Worm (Caenorhabditis elegans) whole organism, mixed stage, embryonic: ENCODE data around the gene end-3.

Experiments used
- M03D4.4 ChIP-seq: sonication (generic microtip); optimal IDR thresholded peaks from 2 replicates; lab custom pipeline; 2017; ENCODE audit warnings: mild to moderate bottlenecking, missing genetic modification characterization, missing compliant biosample characterization
- bed-3 ChIP-seq: fragments of 200-800 bp; sonication (Bioruptor generic); optimal IDR thresholded peaks from 3 replicates; lab custom pipeline; 2018; ENCODE audit warnings: mild to moderate bottlenecking, missing genetic modification characterization, moderate library complexity, missing compliant biosample characterization
- ceh-39 ChIP-seq: fragments of 150-350 bp; optimal IDR thresholded peaks from 2 replicates; lab custom pipeline; 2014; ENCODE audit warnings: missing biosample characterization, missing genetic modification characterization
- ceh-43 ChIP-seq: fragments of 200-800 bp; sonication (Bioruptor generic); optimal IDR thresholded peaks from 2 replicates; lab custom pipeline; 2018; ENCODE audit warnings: mild to moderate bottlenecking, missing genetic modification characterization, moderate library complexity, missing compliant biosample characterization
- ceh-83 ChIP-seq: fragments of 200-800 bp; sonication (Bioruptor generic); optimal IDR thresholded peaks from 2 replicates; lab custom pipeline; 2018; ENCODE audit warnings: mild to moderate bottlenecking, missing genetic modification characterization, missing compliant biosample characterization
- ces-1 ChIP-seq: fragments of 150-350 bp; optimal IDR thresholded peaks from 2 replicates; lab custom pipeline; 2014; ENCODE audit warnings: missing biosample characterization, missing genetic modification reagents, missing genetic modification characterization
- cnd-1 ChIP-seq: fragments of 200-800 bp; sonication (Bioruptor generic); optimal IDR thresholded peaks from 2 replicates; lab custom pipeline; 2018; ENCODE audit warnings: mild to moderate bottlenecking, missing genetic modification characterization, missing compliant biosample characterization
- drap-1 ChIP-seq: fragments of 200-800 bp; sonication (Bioruptor generic); optimal IDR thresholded peaks from 3 replicates; lab custom pipeline; 2018; ENCODE audit warnings: mild to moderate bottlenecking, missing genetic modification characterization, missing compliant biosample characterization
- elt-1 ChIP-seq: sonication (generic microtip); optimal IDR thresholded peaks from 2 replicates; lab custom pipeline; 2017; ENCODE audit warnings: missing genetic modification characterization, mild to moderate bottlenecking, missing compliant biosample characterization, antibody characterized with exemption, moderate library complexity, borderline replicate concordance; ENCODE audit not compliant: insufficient read depth
- elt-3 ChIP-seq: fragments of 150-350 bp; optimal IDR thresholded peaks from 2 replicates; lab custom pipeline; 2014; ENCODE audit warnings: missing biosample characterization, missing genetic modification characterization
- ham-2 ChIP-seq: fragments of 200-800 bp; sonication (Bioruptor generic); optimal IDR thresholded peaks from 2 replicates; lab custom pipeline; 2018; ENCODE audit warnings: mild to moderate bottlenecking, missing genetic modification characterization, missing compliant biosample characterization
- lin-13 ChIP-seq: fragments of 150-350 bp; optimal IDR thresholded peaks from 2 replicates; lab custom pipeline; 2014; ENCODE audit warnings: missing biosample characterization, missing genetic modification characterization
- lin-32 ChIP-seq: fragments of 200-800 bp; sonication (Bioruptor generic); optimal IDR thresholded peaks from 2 replicates; lab custom pipeline; 2018; ENCODE audit warnings: mild to moderate bottlenecking, missing genetic modification characterization, missing compliant biosample characterization
- lsy-2 ChIP-seq: fragments of 150-350 bp; optimal IDR thresholded peaks from 2 replicates; lab custom pipeline; 2014; ENCODE audit warnings: missing biosample characterization, missing genetic modification characterization
- mab-5 ChIP-seq: fragments of 150-350 bp; optimal IDR thresholded peaks from 2 replicates; lab custom pipeline; 2014; ENCODE audit warnings: missing biosample characterization, missing genetic modification characterization
- mls-2 ChIP-seq: sonication (generic microtip); optimal IDR thresholded peaks from 2 replicates; lab custom pipeline; 2016; ENCODE audit warnings: mild to moderate bottlenecking, missing genetic modification characterization, moderate library complexity, missing compliant biosample characterization
- nhr-12 ChIP-seq: fragments of 150-350 bp; optimal IDR thresholded peaks from 2 replicates; lab custom pipeline; 2014; ENCODE audit warnings: missing biosample characterization, missing genetic modification characterization
- nhr-2 ChIP-seq: fragments of 150-350 bp; optimal IDR thresholded peaks from 2 replicates; lab custom pipeline; 2014; ENCODE audit warnings: missing biosample characterization, missing genetic modification characterization
- nhr-237 ChIP-seq: fragments of 150-350 bp; optimal IDR thresholded peaks from 2 replicates; lab custom pipeline; 2014; ENCODE audit warnings: missing biosample characterization, missing genetic modification characterization
- nhr-28 ChIP-seq: fragments of 150-350 bp; optimal IDR thresholded peaks from 2 replicates; lab custom pipeline; 2014; ENCODE audit warnings: missing biosample characterization, missing genetic modification characterization
- pha-4 ChIP-seq: fragments of 150-350 bp; optimal IDR thresholded peaks from 2 replicates; lab custom pipeline; 2018; ENCODE audit warnings: missing biosample characterization, missing genetic modification reagents, missing genetic modification characterization
- sem-2 ChIP-seq: fragments of 200-800 bp; sonication (Bioruptor generic); optimal IDR thresholded peaks from 2 replicates; lab custom pipeline; 2018; ENCODE audit warnings: mild to moderate bottlenecking, missing genetic modification characterization, missing compliant biosample characterization
- snpc-4 ChIP-seq: fragments of 150-350 bp; optimal IDR thresholded peaks from 2 replicates; lab custom pipeline; 2014; ENCODE audit warnings: missing biosample characterization, missing genetic modification characterization
- sptf-1 ChIP-seq: sonication (generic microtip); optimal IDR thresholded peaks from 2 replicates; lab custom pipeline; 2017; ENCODE audit warnings: mild to moderate bottlenecking, missing genetic modification characterization, moderate library complexity, missing compliant biosample characterization
- tbx-8 ChIP-seq: fragments of 200-800 bp; sonication (Bioruptor generic); optimal IDR thresholded peaks from 2 replicates; lab custom pipeline; 2018; ENCODE audit warnings: mild to moderate bottlenecking, missing genetic modification characterization, moderate library complexity, missing compliant biosample characterization
- unc-120 ChIP-seq: sonication (generic microtip); optimal IDR thresholded peaks from 2 replicates; lab custom pipeline; 2017; ENCODE audit warnings: missing genetic modification characterization, missing compliant biosample characterization; ENCODE audit not compliant: poor library complexity, severe bottlenecking
- unc-39 ChIP-seq: fragments of 150-350 bp; optimal IDR thresholded peaks from 2 replicates; lab custom pipeline; 2014; ENCODE audit warnings: missing biosample characterization, missing genetic modification characterization
- zip-8 ChIP-seq: fragments of 150-350 bp; optimal IDR thresholded peaks from 2 replicates; lab custom pipeline; 2014; ENCODE audit warnings: missing biosample characterization, missing genetic modification characterization
- ztf-11 ChIP-seq: fragments of 150-350 bp; optimal IDR thresholded peaks from 2 replicates; lab custom pipeline; 2014; ENCODE audit warnings: missing biosample characterization, missing genetic modification characterization

The end-3 gene

ce11 chrV:14014395-14014794 is at the start of gene end-3:
end-3 (plus strand) TSS chrV:14014695.
- TF ChIP-seq elt-1 (tag; lab: Kevin White, UChicago) (no peak), bed-3 (no peak), mab-5 (tag; lab: Kevin White, UChicago) (no peak), ceh-43 (no peak), lin-13 (tag; lab: Kevin White, UChicago) (no peak), snpc-4 (tag; lab: Kevin White, UChicago) (no peak), lin-32 (GFP tag; lab: Kevin White, UChicago) (no peak), nhr-237 (no peak), cnd-1 (tag; lab: Kevin White, UChicago) (no peak), nhr-2 (tag; lab: Kevin White, UChicago) (no peak), nhr-12 (tag; lab: Kevin White, UChicago) (no peak), unc-39 (tag; lab: Kevin White, UChicago) (no peak), tbx-8 (GFP tag; lab: Kevin White, UChicago) (no peak), drap-1 (GFP tag; lab: Kevin White, UChicago) (no peak), elt-3 (tag; lab: Kevin White, UChicago) (no peak), lsy-2 (no peak), sptf-1 (no peak), mls-2 (tag; lab: Kevin White, UChicago) (no peak), ceh-83 (GFP tag; lab: Kevin White, UChicago) (no peak)

- TF ChIP-seq nhr-28 (tag; lab: Kevin White, UChicago) = no peak
Observed at ce11 chrV:13980807-13981206, 33.7 kb upstream of the end-3 start, which contains the start of gene eol-1. eol-1 (minus strand) TSS chrV:13980907.

- TF ChIP-seq ceh-39 (tag; lab: Kevin White, UChicago) (no peak), elt-1 (tag; lab: Kevin White, UChicago) (no peak), ceh-83 (GFP tag; lab: Kevin White, UChicago) (no peak)
Observed at ce11 chrV:13981677-13982076, 32.8 kb upstream of the end-3 start.

DNA sequence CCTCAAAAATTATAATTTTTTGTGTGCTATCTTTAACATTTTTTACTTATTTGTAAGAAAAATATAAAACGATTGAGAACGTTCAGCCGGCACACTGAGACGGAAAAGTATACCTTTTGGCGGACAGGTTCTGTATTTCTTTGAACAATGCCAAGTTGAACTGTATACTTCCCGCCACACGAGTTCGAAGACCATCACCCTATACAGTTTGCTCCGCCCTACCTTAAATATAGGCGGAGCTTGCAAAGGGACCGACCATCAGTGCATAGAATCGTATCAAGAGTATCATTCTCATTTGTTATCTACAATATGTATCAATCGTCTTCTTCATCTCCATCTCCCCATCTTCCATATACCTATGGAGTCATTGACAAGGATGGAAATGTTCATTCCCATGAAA is 29.7 kb upstream of the end-3 start, which contains the start of gene end-1:
end-1 (plus strand) TSS at position 301 of the 400 bp plus-strand sequence.
- TF ChIP-seq ztf-11 = no peak

DNA sequence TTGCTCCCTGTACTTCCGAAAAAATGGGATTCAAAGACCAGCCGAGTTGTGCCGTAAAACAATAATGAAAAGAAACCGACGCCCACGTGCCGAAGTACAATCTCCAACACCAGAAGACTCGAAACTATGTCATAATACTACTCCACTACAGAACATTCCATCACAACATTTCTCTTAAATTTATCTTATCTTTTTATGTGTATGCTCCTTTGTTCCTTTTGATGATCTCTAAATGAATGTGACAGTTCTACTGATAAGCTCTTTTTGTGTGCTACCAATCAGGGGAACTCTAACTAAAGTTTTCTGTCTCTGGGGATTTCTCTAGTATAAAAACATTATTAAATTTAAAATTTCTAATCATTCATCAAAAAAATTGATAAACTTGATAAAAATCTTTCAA is 27.7 kb upstream of the end-3 start:
- TF ChIP-seq mls-2 (tag; lab: Kevin White, UChicago) (no peak), elt-3 (tag; lab: Kevin White, UChicago) (no peak), ceh-83 (GFP tag; lab: Kevin White, UChicago) (no peak), elt-1 (tag; lab: Kevin White, UChicago) (no peak), mab-5 (tag; lab: Kevin White, UChicago) (no peak)

- TF ChIP-seq cnd-1 (tag; lab: Kevin White, UChicago) (no peak), unc-39 (tag; lab: Kevin White, UChicago) (no peak), mls-2 (tag; lab: Kevin White, UChicago) (no peak), ces-1 (GFP tag; lab: Kevin White, UChicago) (no peak), M03D4.4 (tag; lab: Kevin White, UChicago) (no peak)
Observed at ce11 chrV:13992485-13992884, 22.0 kb upstream of the end-3 start, which contains the start of gene droe-4. droe-4 (plus strand) TSS chrV:13992656.

ce11 chrV:13993478-13993877 is 21.0 kb upstream of the end-3 start:
- TF ChIP-seq ham-2 (GFP tag; lab: Kevin White, UChicago) (no peak), elt-3 (tag; lab: Kevin White, UChicago) (no peak), ztf-11 (no peak), unc-120 (tag; lab: Kevin White, UChicago) (no peak), tbx-8 (GFP tag; lab: Kevin White, UChicago) (no peak), lin-32 (GFP tag; lab: Kevin White, UChicago) (no peak), drap-1 (GFP tag; lab: Kevin White, UChicago) (no peak), mab-5 (tag; lab: Kevin White, UChicago) (no peak), zip-8 (no peak), nhr-2 (tag; lab: Kevin White, UChicago) (no peak), unc-39 (tag; lab: Kevin White, UChicago) (no peak), pha-4 (tag; lab: Kevin White, UChicago) (no peak), ceh-39 (tag; lab: Kevin White, UChicago) (no peak), sem-2 (GFP tag; lab: Kevin White, UChicago) (no peak)
